Fruit fly (Drosophila melanogaster): ENCODE data around the gene Ugt36D1.

DNA sequence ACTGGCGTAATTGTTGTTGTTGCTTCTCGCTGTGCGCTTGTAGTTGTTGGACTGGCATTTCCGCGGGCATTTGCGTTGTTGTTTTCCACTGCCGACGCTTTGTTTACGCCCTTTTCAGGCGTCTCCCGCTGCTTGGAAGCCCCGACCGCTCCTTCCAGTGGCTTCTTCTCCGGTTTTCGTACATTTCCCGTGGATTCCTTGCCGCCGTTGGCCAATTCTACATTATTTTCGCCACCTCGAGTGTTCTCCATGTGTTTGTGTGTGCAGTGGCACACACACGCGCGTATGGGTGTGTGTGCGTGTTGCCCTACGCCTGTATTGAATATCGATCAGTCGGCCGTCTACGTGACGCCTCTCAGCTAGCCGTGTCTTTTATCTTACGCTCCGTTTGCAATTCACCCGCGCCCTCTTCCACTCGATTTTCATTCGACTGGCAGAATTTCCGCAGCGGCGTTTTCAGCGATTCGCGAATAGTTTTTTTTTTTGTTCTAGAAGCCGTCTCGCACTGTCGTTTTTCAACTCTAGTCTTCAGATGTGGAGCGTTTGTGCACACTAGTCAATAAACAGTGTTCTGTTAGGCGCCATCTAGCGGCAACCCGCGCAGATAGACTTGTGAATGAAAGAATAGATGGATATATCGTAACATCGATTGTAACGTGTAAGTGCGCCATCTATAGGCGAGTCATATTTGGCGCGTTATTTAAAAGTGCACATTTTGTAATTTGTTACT lies 16.0 kb downstream of the Ugt36D1 start, which contains the start of gene CG10600:
- TF ChIP-seq usp (GFP tag; optimal IDR thresholded peaks at IDR 0.05) (no peak), psq (optimal IDR thresholded peaks at IDR 0.05) (no peak), CG8478 (optimal IDR thresholded peaks at IDR 0.05) (no peak), Dll (optimal IDR thresholded peaks at IDR 0.05) (no peak), pan (optimal IDR thresholded peaks at IDR 0.05) (no peak), EcR (GFP tag; optimal IDR thresholded peaks at IDR 0.05) (no peak)
